Worm (Caenorhabditis elegans) whole organism, L2 larva: ENCODE measurements around the gene pro-1.
"Not testable (repeated sequence)": the region's sequence is repeated elsewhere in the genome, so short reads cannot be mapped to it uniquely, and the experiment has no call there.

Source experiments
- R02D3.7 ChIP-seq: fragments of 150-350 bp; optimal IDR thresholded peaks from 2 replicates; lab custom pipeline; 2014; ENCODE audit warnings: missing biosample characterization, missing genetic modification characterization
- Y55F3AM.14 ChIP-seq: fragments of 200-800 bp; sonication (Bioruptor generic); optimal IDR thresholded peaks from 2 replicates; lab custom pipeline; 2018; ENCODE audit warnings: mild to moderate bottlenecking, missing genetic modification characterization, missing compliant biosample characterization
- alr-1 ChIP-seq: fragments of 150-350 bp; optimal IDR thresholded peaks from 2 replicates; lab custom pipeline; 2014; ENCODE audit warnings: missing biosample characterization, missing genetic modification characterization
- aly-2 ChIP-seq: fragments of 150-350 bp; optimal IDR thresholded peaks from 2 replicates; lab custom pipeline; 2014; ENCODE audit warnings: missing biosample characterization, missing genetic modification characterization
- blmp-1 ChIP-seq: sonication (generic microtip); optimal IDR thresholded peaks from 2 replicates; lab custom pipeline; 2017; ENCODE audit warnings: missing genetic modification characterization, mild to moderate bottlenecking, missing compliant biosample characterization, antibody characterized with exemption, moderate library complexity; ENCODE audit not compliant: insufficient read depth
- ceh-16 ChIP-seq: fragments of 150-350 bp; optimal IDR thresholded peaks from 2 replicates; lab custom pipeline; 2014; ENCODE audit warnings: missing biosample characterization, missing genetic modification characterization
- ceh-82 ChIP-seq: fragments of 150-350 bp; optimal IDR thresholded peaks from 2 replicates; lab custom pipeline; 2014; ENCODE audit warnings: missing biosample characterization, missing genetic modification characterization
- egl-27 ChIP-seq: sonication (generic microtip); optimal IDR thresholded peaks from 3 replicates; lab custom pipeline; 2017; ENCODE audit warnings: missing biosample characterization, missing genetic modification reagents, missing genetic modification characterization
- elt-3 ChIP-seq: sonication (generic microtip); optimal IDR thresholded peaks from 2 replicates; lab custom pipeline; 2017; ENCODE audit warnings: missing biosample characterization, missing genetic modification characterization
- gmeb-1 ChIP-seq: fragments of 150-350 bp; optimal IDR thresholded peaks from 2 replicates; lab custom pipeline; 2014; ENCODE audit warnings: missing biosample characterization, missing genetic modification characterization
- lin-11 ChIP-seq: fragments of 150-350 bp; sonication (generic microtip); optimal IDR thresholded peaks from 2 replicates; lab custom pipeline; 2014; ENCODE audit warnings: missing biosample characterization, missing genetic modification characterization, inconsistent platforms, mixed read lengths
- lin-13 ChIP-seq: fragments of 150-350 bp; optimal IDR thresholded peaks from 2 replicates; lab custom pipeline; 2014; ENCODE audit warnings: missing biosample characterization, missing genetic modification reagents, missing genetic modification characterization
- lin-39 ChIP-seq: fragments of 150-350 bp; optimal IDR thresholded peaks from 2 replicates; lab custom pipeline; 2014; ENCODE audit warnings: missing biosample characterization, missing genetic modification reagents, missing genetic modification characterization
- lsy-2 ChIP-seq, 2 experiments: fragments of 150-350 bp in 1 of 2; sonication (generic microtip) in 1 of 2; optimal IDR thresholded peaks; 2 replicates each; lab custom pipeline; 2014 to 2017; ENCODE audit warnings: missing biosample characterization in 2 of 2, missing genetic modification characterization in 2 of 2
- mab-5 ChIP-seq: fragments of 150-350 bp; optimal IDR thresholded peaks from 2 replicates; lab custom pipeline; 2014; ENCODE audit warnings: missing biosample characterization, missing genetic modification characterization
- mbf-1 ChIP-seq: sonication (generic microtip); optimal IDR thresholded peaks from 2 replicates; lab custom pipeline; 2017; ENCODE audit warnings: missing biosample characterization, missing genetic modification characterization
- nhr-10 ChIP-seq: sonication (generic microtip); optimal IDR thresholded peaks from 2 replicates; lab custom pipeline; 2017; ENCODE audit warnings: missing biosample characterization, missing genetic modification characterization
- nhr-129 ChIP-seq: fragments of 150-350 bp; optimal IDR thresholded peaks from 2 replicates; lab custom pipeline; 2014; ENCODE audit warnings: missing biosample characterization, missing genetic modification characterization
- nhr-23 ChIP-seq: fragments of 150-350 bp; optimal IDR thresholded peaks from 2 replicates; lab custom pipeline; 2014; ENCODE audit warnings: missing biosample characterization, missing genetic modification reagents, missing genetic modification characterization
- nhr-237 ChIP-seq: fragments of 150-350 bp; optimal IDR thresholded peaks from 2 replicates; lab custom pipeline; 2014; ENCODE audit warnings: missing biosample characterization, missing genetic modification characterization
- nhr-25 ChIP-seq: fragments of 150-350 bp; sonication (generic microtip); optimal IDR thresholded peaks from 3 replicates; lab custom pipeline; 2014; ENCODE audit warnings: missing biosample characterization, missing genetic modification characterization
- nhr-6 ChIP-seq: fragments of 150-350 bp; optimal IDR thresholded peaks from 2 replicates; lab custom pipeline; 2014; ENCODE audit warnings: missing biosample characterization, missing genetic modification characterization
- nhr-77 ChIP-seq: fragments of 150-350 bp; optimal IDR thresholded peaks from 2 replicates; lab custom pipeline; 2014; ENCODE audit warnings: missing biosample characterization, missing genetic modification characterization
- peb-1 ChIP-seq: fragments of 150-350 bp; optimal IDR thresholded peaks from 2 replicates; lab custom pipeline; 2014; ENCODE audit warnings: missing biosample characterization, missing genetic modification characterization
- sem-4 ChIP-seq: fragments of 150-350 bp; optimal IDR thresholded peaks from 2 replicates; lab custom pipeline; 2014; ENCODE audit warnings: missing biosample characterization, missing genetic modification reagents, missing genetic modification characterization
- skn-1 ChIP-seq: sonication (generic microtip); optimal IDR thresholded peaks from 2 replicates; lab custom pipeline; 2017; ENCODE audit warnings: missing biosample characterization, missing genetic modification characterization
- sma-3 ChIP-seq: sonication (generic microtip); optimal IDR thresholded peaks from 2 replicates; lab custom pipeline; 2016; ENCODE audit warnings: missing genetic modification reagents, missing genetic modification characterization, missing compliant biosample characterization
- sma-9 ChIP-seq, 2 experiments: fragments of 150-350 bp in 1 of 2; sonication (generic microtip) in 1 of 2; optimal IDR thresholded peaks; 2 replicates each; lab custom pipeline; 2014 to 2016; ENCODE audit warnings: missing genetic modification characterization in 2 of 2, mild to moderate bottlenecking in 1 of 2, missing biosample characterization in 1 of 2, missing compliant biosample characterization in 1 of 2, missing genetic modification reagents in 1 of 2, moderate library complexity in 1 of 2
- snpc-4 ChIP-seq: fragments of 150-350 bp; optimal IDR thresholded peaks from 2 replicates; lab custom pipeline; 2014; ENCODE audit warnings: missing biosample characterization, missing genetic modification characterization
- unc-39 ChIP-seq: fragments of 150-350 bp; optimal IDR thresholded peaks from 2 replicates; lab custom pipeline; 2014; ENCODE audit warnings: missing biosample characterization, missing genetic modification characterization
- unc-55 ChIP-seq: fragments of 150-350 bp; sonication (generic microtip); optimal IDR thresholded peaks from 3 replicates; lab custom pipeline; 2014; ENCODE audit warnings: missing biosample characterization, missing genetic modification reagents, missing genetic modification characterization
- unc-62 ChIP-seq: fragments of 150-350 bp; optimal IDR thresholded peaks from 2 replicates; lab custom pipeline; 2014; ENCODE audit warnings: missing biosample characterization, missing genetic modification reagents, missing genetic modification characterization
- zag-1 ChIP-seq: fragments of 150-350 bp; optimal IDR thresholded peaks from 2 replicates; lab custom pipeline; 2014; ENCODE audit warnings: missing biosample characterization, missing genetic modification characterization
- ztf-1 ChIP-seq: fragments of 200-800 bp; sonication (Bioruptor generic); conservative IDR thresholded peaks from 2 replicates; pipeline ENCODE4 v1.3.6; 2022; ENCODE audit warnings: missing genetic modification characterization, missing compliant biosample characterization

The pro-1 gene

DNA sequence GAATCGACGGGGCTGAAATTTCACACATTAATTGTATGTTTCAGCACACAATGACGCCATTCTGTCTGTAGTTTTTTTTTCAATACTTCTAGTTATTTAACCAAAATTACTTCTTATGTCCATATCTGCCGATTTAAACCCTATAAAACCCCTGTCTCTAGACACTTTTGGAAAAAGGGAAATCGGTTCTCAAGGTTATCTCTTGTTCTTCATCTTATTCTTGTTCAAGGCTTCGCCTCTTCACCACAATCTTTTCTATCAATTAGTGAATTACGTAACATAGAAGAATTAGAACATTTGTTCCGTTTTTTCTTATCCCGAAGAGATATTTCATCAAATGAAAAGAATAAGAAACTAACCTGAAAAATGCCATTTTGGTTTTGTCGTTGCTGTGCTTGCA lies 41.1 kb downstream of the pro-1 start:
- no peak for TF ChIP-seq sma-3 (GFP tag; lab: Kevin White, UChicago)
- TF ChIP-seq nhr-237 (tag; lab: Kevin White, UChicago): no peak
- TF ChIP-seq aly-2 (tag; lab: Kevin White, UChicago): no peak
- no peak for TF ChIP-seq nhr-77 (tag; lab: Kevin White, UChicago)
- no peak for TF ChIP-seq Y55F3AM.14 (GFP tag; lab: Kevin White, UChicago)
- no peak for TF ChIP-seq nhr-6 (tag; lab: Kevin White, UChicago)
- no peak for TF ChIP-seq alr-1
- no peak for TF ChIP-seq skn-1 (tag; lab: Kevin White, UChicago)
- no peak for TF ChIP-seq peb-1
- no peak for TF ChIP-seq snpc-4 (tag; lab: Kevin White, UChicago)
- no peak for TF ChIP-seq lin-11 (tag; lab: Kevin White, UChicago)
- TF ChIP-seq gmeb-1 (tag; lab: Kevin White, UChicago): no peak
- no peak for TF ChIP-seq lin-13 (GFP tag; lab: Kevin White, UChicago)
- TF ChIP-seq mbf-1 (tag; lab: Kevin White, UChicago): no peak
- TF ChIP-seq ztf-1 (GFP tag; lab: Robert Waterston, UW): no peak
- no peak for TF ChIP-seq lsy-2 (tag; optimal IDR thresholded peaks at IDR 0.05; lab: Kevin White, UChicago)
- no peak for TF ChIP-seq nhr-10
- no peak for TF ChIP-seq unc-39 (tag; lab: Kevin White, UChicago)
- TF ChIP-seq ceh-16 (tag; lab: Kevin White, UChicago): peak; percentile 32
- TF ChIP-seq sem-4: no peak
- peak; percentile 20 for TF ChIP-seq sma-9 (GFP tag; optimal IDR thresholded peaks at IDR 0.05; lab: Kevin White, UChicago)
- no peak for TF ChIP-seq sma-9 (tag; optimal IDR thresholded peaks at IDR 0.05; lab: Kevin White, UChicago)
- no peak for TF ChIP-seq nhr-129 (tag; lab: Kevin White, UChicago)
- TF ChIP-seq unc-62 (GFP tag; lab: Kevin White, UChicago): no peak
- no peak for TF ChIP-seq unc-55 (GFP tag; lab: Kevin White, UChicago)
- no peak for TF ChIP-seq mab-5 (tag; lab: Kevin White, UChicago)
- peak; percentile 50 for TF ChIP-seq nhr-25
- TF ChIP-seq blmp-1 (tag; lab: Kevin White, UChicago): peak; percentile 55
- TF ChIP-seq ceh-82 (tag; lab: Kevin White, UChicago): no peak
- no peak for TF ChIP-seq zag-1 (tag; lab: Kevin White, UChicago)
- TF ChIP-seq egl-27: no peak
- no peak for TF ChIP-seq lin-39

DNA sequence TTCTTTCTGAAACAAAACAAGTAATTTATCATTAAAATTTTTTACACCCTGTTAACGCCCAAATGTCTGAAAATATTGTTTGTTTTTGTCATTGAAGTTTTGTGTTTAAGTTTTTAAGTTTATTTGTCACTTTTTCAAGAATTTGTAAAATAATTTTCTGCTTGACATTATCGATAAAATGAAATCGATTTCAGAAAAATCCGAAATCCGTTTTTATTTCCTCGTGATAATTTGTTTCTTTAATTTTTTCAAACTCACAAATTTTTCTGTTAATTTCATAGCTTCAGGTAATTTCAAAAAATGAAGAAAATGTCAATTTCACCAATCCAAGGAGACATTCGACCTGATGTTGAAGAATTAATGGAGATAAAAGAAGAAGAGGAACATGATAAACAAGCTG lies 45.9 kb downstream of the pro-1 start, which contains the start of gene ZK666.12:
TSS of gene ZK666.12 (plus strand) at position 301 of the 400 bp plus-strand sequence.
- TF ChIP-seq unc-39 (tag; lab: Kevin White, UChicago) (no peak), R02D3.7 (no peak)

DNA sequence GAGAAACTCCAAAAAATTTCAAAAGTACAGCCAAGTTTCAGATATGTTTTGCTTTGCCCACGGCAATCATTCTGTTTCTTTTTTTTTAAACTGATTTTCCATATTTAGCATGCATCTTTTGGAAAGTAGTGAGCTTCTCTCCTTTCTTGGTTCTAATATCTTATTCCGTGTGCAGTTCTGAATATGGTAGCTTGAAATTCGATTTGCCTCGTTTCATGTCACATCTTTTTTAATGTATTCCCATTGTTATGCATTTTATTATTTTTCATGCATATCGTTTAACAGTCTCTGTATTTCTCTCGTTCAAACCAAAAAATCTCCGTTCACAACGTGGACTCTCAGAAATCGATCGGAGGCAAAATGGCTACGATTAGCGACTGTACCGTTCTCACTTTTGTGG lies 47.3 kb downstream of the pro-1 start, which contains the start of gene ZK666.14:
TSS of gene ZK666.14 (plus strand) at position 301 of the 400 bp plus-strand sequence.
- TF ChIP-seq ceh-16 (tag; lab: Kevin White, UChicago): no peak
- no peak for TF ChIP-seq nhr-10
- no peak for TF ChIP-seq mab-5 (tag; lab: Kevin White, UChicago)
- no peak for TF ChIP-seq lsy-2 (tag; optimal IDR thresholded peaks at IDR 0.05; lab: Kevin White, UChicago)
- no peak for TF ChIP-seq nhr-25
- TF ChIP-seq sma-3 (GFP tag; lab: Kevin White, UChicago): no peak
- TF ChIP-seq nhr-23 (tag; lab: Kevin White, UChicago): no peak
- TF ChIP-seq zag-1 (tag; lab: Kevin White, UChicago): no peak
- no peak for TF ChIP-seq peb-1
- no peak for TF ChIP-seq elt-3 (tag; lab: Kevin White, UChicago)

DNA sequence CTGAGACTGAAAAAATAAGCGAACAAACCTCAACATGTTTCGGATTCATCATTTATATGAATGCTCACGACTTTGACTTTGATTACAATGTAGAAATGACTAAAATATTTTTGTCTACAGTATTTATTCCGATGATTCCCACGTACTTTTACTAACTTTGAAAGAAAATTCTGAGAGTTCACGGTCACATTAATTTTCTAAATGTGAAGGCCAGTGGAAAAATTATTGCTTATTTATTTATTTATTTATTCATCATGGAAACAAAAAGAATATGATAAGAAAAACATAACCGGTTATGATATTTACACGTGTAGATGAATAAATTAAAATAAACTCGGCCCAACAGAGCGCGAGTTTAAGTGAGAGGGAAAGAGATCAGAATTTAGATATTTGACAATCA lies 48.8 kb downstream of the pro-1 start, which contains the start of gene ZK666.8:
TSS of gene ZK666.8 (minus strand) at position 101 of the 400 bp plus-strand sequence.
- TF ChIP-seq nhr-77, mbf-1, ceh-82 (tag; lab: Kevin White, UChicago): not testable (repeated sequence)

DNA sequence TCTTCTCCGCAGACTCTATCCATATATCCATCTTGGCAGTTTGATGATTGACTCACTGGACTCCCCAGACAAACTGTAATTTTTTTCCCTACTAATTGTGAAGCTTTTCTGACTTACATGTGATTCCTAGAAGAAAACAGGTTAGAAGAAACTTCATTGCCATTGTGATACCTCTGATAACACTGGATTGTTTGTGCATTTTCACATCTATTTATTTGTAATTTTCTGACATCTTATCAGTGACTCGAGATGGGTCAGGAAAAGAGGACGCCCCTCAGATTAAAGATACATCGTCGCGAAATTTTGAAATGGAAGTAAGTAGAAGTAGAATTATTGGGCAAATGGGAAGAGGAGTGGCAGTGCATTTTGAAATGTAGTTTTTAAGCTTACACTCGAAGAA lies 51.5 kb downstream of the pro-1 start, which contains the start of gene clec-61:
TSS of gene clec-61 (minus strand) at position 209 of the 400 bp plus-strand sequence.
- TF ChIP-seq nhr-25 (no peak), ceh-16 (tag; lab: Kevin White, UChicago) (no peak), nhr-10 (no peak)
- TF ChIP-seq, all 48 proteins: peak for 0
